Fruit fly (Drosophila melanogaster) whole organism, embryonic: Measurements from ENCODE around the gene CG18649.

Experiments
- BEAF-32 ChIP-seq: fragments of 200-800 bp; sonication (Bioruptor generic); optimal IDR thresholded peaks from 3 replicates; lab custom pipeline; 2017; ENCODE audit warnings: missing biosample characterization, missing genetic modification characterization, mild to moderate bottlenecking, moderate library complexity, missing genetic modification reagents
- CG11247 ChIP-seq: fragments of 200-800 bp; sonication (Bioruptor generic); IDR thresholded peaks from 2 replicates; pipeline ENCODE4 v1.3.6; 2022; ENCODE audit warnings: missing biosample characterization, missing genetic modification characterization
- CG12155 ChIP-seq: fragments of 200-800 bp; sonication (Bioruptor generic); optimal IDR thresholded peaks from 3 replicates; lab custom pipeline; 2016; ENCODE audit warnings: missing biosample characterization, missing genetic modification characterization
- CG12299 ChIP-seq: fragments of 200-800 bp; sonication (Bioruptor generic); optimal IDR thresholded peaks from 2 replicates; lab custom pipeline; 2018; ENCODE audit warnings: missing biosample characterization, mild to moderate bottlenecking, missing genetic modification characterization
- CG13424 ChIP-seq: fragments of 200-800 bp; sonication (Bioruptor generic); optimal IDR thresholded peaks from 2 replicates; lab custom pipeline; 2019; ENCODE audit warnings: missing biosample characterization, mild to moderate bottlenecking, missing genetic modification characterization, moderate library complexity
- CG1603 ChIP-seq: fragments of 200-800 bp; sonication (Bioruptor generic); optimal IDR thresholded peaks from 2 replicates; lab custom pipeline; 2019; ENCODE audit warnings: missing biosample characterization, mild to moderate bottlenecking, missing genetic modification characterization, moderate library complexity
- CG16863 ChIP-seq: fragments of 200-800 bp; sonication (Bioruptor generic); optimal IDR thresholded peaks from 3 replicates; lab custom pipeline; 2016; ENCODE audit warnings: missing biosample characterization, missing genetic modification characterization
- CG17912 ChIP-seq: fragments of 200-800 bp; sonication (Bioruptor generic); optimal IDR thresholded peaks from 2 replicates; lab custom pipeline; 2018; ENCODE audit warnings: missing biosample characterization, mild to moderate bottlenecking, missing genetic modification characterization
- CG2199 ChIP-seq: fragments of 200-800 bp; sonication (Bioruptor generic); IDR thresholded peaks from 3 replicates; pipeline ENCODE4 v1.3.6; 2022; ENCODE audit warnings: missing biosample characterization, missing genetic modification characterization
- CG3163 ChIP-seq: fragments of 200-800 bp; sonication (Bioruptor generic); optimal IDR thresholded peaks from 3 replicates; lab custom pipeline; 2016; ENCODE audit warnings: missing biosample characterization, missing genetic modification characterization
- CG32532 ChIP-seq: fragments of 200-800 bp; sonication (Bioruptor generic); IDR thresholded peaks from 2 replicates; pipeline ENCODE4 v1.3.6; 2022; ENCODE audit warnings: missing biosample characterization, missing genetic modification characterization
- CG32772 ChIP-seq: fragments of 200-800 bp; sonication (Bioruptor generic); IDR thresholded peaks from 2 replicates; pipeline ENCODE4 v1.3.6; 2022; ENCODE audit warnings: missing biosample characterization, missing genetic modification characterization
- CG4328 ChIP-seq: fragments of 200-800 bp; sonication (Bioruptor generic); optimal IDR thresholded peaks from 3 replicates; lab custom pipeline; 2017; ENCODE audit warnings: missing biosample characterization, missing genetic modification reagents, missing genetic modification characterization
- CG6689 ChIP-seq: fragments of 200-800 bp; sonication (Bioruptor generic); IDR thresholded peaks from 2 replicates; pipeline ENCODE4 v1.3.6; 2022; ENCODE audit warnings: missing biosample characterization, missing genetic modification characterization
- CG6791 ChIP-seq: fragments of 200-800 bp; sonication (Bioruptor generic); IDR thresholded peaks from 3 replicates; pipeline ENCODE4 v1.3.6; 2022; ENCODE audit warnings: missing biosample characterization, missing genetic modification characterization; ENCODE audit not compliant: partially characterized antibody
- CG6813 ChIP-seq: fragments of 200-800 bp; sonication (Bioruptor generic); optimal IDR thresholded peaks from 2 replicates; lab custom pipeline; 2017; ENCODE audit warnings: missing biosample characterization, missing genetic modification characterization, mild to moderate bottlenecking, moderate library complexity, missing genetic modification reagents
- CG7786 ChIP-seq: fragments of 200-800 bp; sonication (Bioruptor generic); optimal IDR thresholded peaks from 2 replicates; lab custom pipeline; 2016; ENCODE audit warnings: missing biosample characterization, missing genetic modification characterization
- CG8388 ChIP-seq: fragments of 200-800 bp; sonication (Bioruptor generic); optimal IDR thresholded peaks from 2 replicates; lab custom pipeline; 2019; ENCODE audit warnings: missing biosample characterization, mild to moderate bottlenecking, missing genetic modification characterization, moderate library complexity
- CG8478 ChIP-seq: fragments of >200 bp; optimal IDR thresholded peaks from 2 replicates; lab custom pipeline; 2018
- CG9609 ChIP-seq: fragments of 200-800 bp; sonication (Bioruptor generic); optimal IDR thresholded peaks from 3 replicates; lab custom pipeline; 2016; ENCODE audit warnings: missing biosample characterization, missing genetic modification characterization
- CTCF ChIP-seq: fragments of 200-800 bp; sonication (Bioruptor generic); optimal IDR thresholded peaks from 2 replicates; lab custom pipeline; 2017; ENCODE audit warnings: missing biosample characterization, mild to moderate bottlenecking, missing genetic modification characterization, moderate library complexity
- Dip2 ChIP-seq: fragments of 200-800 bp; sonication (Bioruptor generic); IDR thresholded peaks from 2 replicates; pipeline ENCODE4 v1.3.6; 2022; ENCODE audit warnings: missing biosample characterization, missing genetic modification characterization
- E2f2 ChIP-seq: fragments of 200-800 bp; sonication (Bioruptor generic); IDR thresholded peaks from 2 replicates; pipeline ENCODE4 v1.3.6; 2022; ENCODE audit warnings: missing biosample characterization, missing genetic modification characterization
- Ets65A ChIP-seq: fragments of 200-800 bp; sonication (Bioruptor generic); peaks from one replicate; lab custom pipeline; 2016; ENCODE audit warnings: missing biosample characterization, missing genetic modification characterization
- Hey ChIP-seq: fragments of 200-800 bp; sonication (Bioruptor generic); optimal IDR thresholded peaks from 3 replicates; lab custom pipeline; 2018; ENCODE audit warnings: missing biosample characterization, mild to moderate bottlenecking, missing genetic modification characterization
- Hmx ChIP-seq: fragments of 200-800 bp; sonication (Bioruptor generic); optimal IDR thresholded peaks from 2 replicates; lab custom pipeline; 2016; ENCODE audit warnings: missing biosample characterization, missing genetic modification characterization
- MESR4 ChIP-seq: fragments of 200-800 bp; sonication (Bioruptor generic); optimal IDR thresholded peaks from 2 replicates; lab custom pipeline; 2018; ENCODE audit warnings: missing biosample characterization, mild to moderate bottlenecking, missing genetic modification characterization, moderate library complexity
- Ravus ChIP-seq: fragments of 200-800 bp; sonication (Bioruptor generic); IDR thresholded peaks from 2 replicates; pipeline ENCODE4 v1.3.6; 2022; ENCODE audit warnings: missing biosample characterization, missing genetic modification characterization
- Rfx ChIP-seq: fragments of 200-800 bp; sonication (Bioruptor generic); IDR thresholded peaks from 2 replicates; pipeline ENCODE4 v1.3.6; 2022; ENCODE audit warnings: missing biosample characterization, missing genetic modification characterization
- Rx ChIP-seq: fragments of 200-800 bp; sonication (Bioruptor generic); IDR thresholded peaks from 2 replicates; pipeline ENCODE4 v1.3.6; 2022; ENCODE audit warnings: missing biosample characterization, missing genetic modification characterization
- Taf1 ChIP-seq: fragments of 200-800 bp; sonication (Bioruptor generic); IDR thresholded peaks from 2 replicates; pipeline ENCODE4 v1.3.6; 2022; ENCODE audit warnings: missing biosample characterization, missing genetic modification characterization
- Trl ChIP-seq, 3 experiments: fragments of >200 bp in 2 of 3; fragments of 200-800 bp in 1 of 3; sonication (Bioruptor generic) in 1 of 3; optimal IDR thresholded peaks; 2 replicates in 1 of 3; 3 replicates in 2 of 3; lab custom pipeline; 2016 to 2017; ENCODE audit warnings: missing biosample characterization in 1 of 3, missing genetic modification characterization in 1 of 3
- ato ChIP-seq: fragments of 200-800 bp; sonication (Bioruptor generic); IDR thresholded peaks from 2 replicates; pipeline ENCODE4 v1.3.6; 2022; ENCODE audit warnings: missing biosample characterization, missing genetic modification characterization; ENCODE audit not compliant: partially characterized antibody
- az2 ChIP-seq: fragments of 200-800 bp; sonication (Bioruptor generic); optimal IDR thresholded peaks from 3 replicates; lab custom pipeline; 2016; ENCODE audit warnings: missing biosample characterization, missing genetic modification characterization
- bbx ChIP-seq: fragments of 200-800 bp; sonication (Bioruptor generic); IDR thresholded peaks from 2 replicates; pipeline ENCODE4 v1.3.6; 2022; ENCODE audit warnings: missing biosample characterization, missing genetic modification characterization; ENCODE audit not compliant: partially characterized antibody
- bcd ChIP-seq: fragments of 200-800 bp; sonication (Bioruptor generic); optimal IDR thresholded peaks from 2 replicates; lab custom pipeline; 2017; ENCODE audit warnings: missing biosample characterization, mild to moderate bottlenecking, missing genetic modification characterization
- cato ChIP-seq: fragments of 200-800 bp; sonication (Bioruptor generic); optimal IDR thresholded peaks from 2 replicates; lab custom pipeline; 2016; ENCODE audit warnings: missing biosample characterization, missing genetic modification characterization, borderline replicate concordance
- ci ChIP-seq: fragments of 200-800 bp; sonication (Bioruptor generic); IDR thresholded peaks from 3 replicates; pipeline ENCODE4 v1.3.6; 2022; ENCODE audit warnings: missing biosample characterization, missing genetic modification characterization
- cwo ChIP-seq: fragments of 200-800 bp; sonication (Bioruptor generic); optimal IDR thresholded peaks from 3 replicates; lab custom pipeline; 2017; ENCODE audit warnings: missing biosample characterization, missing genetic modification characterization, mild to moderate bottlenecking, moderate library complexity, missing genetic modification reagents
- disco-r ChIP-seq: fragments of 200-800 bp; sonication (Bioruptor generic); optimal IDR thresholded peaks from 2 replicates; lab custom pipeline; 2016; ENCODE audit warnings: missing biosample characterization, missing genetic modification characterization
- dm ChIP-seq: fragments of 200-800 bp; sonication (Bioruptor generic); optimal IDR thresholded peaks from 3 replicates; lab custom pipeline; 2016; ENCODE audit warnings: missing biosample characterization, missing genetic modification characterization
- hb ChIP-seq: fragments of 200-800 bp; sonication (Bioruptor generic); IDR thresholded peaks from 3 replicates; pipeline ENCODE4 v1.3.6; 2022; ENCODE audit warnings: missing biosample characterization, missing genetic modification characterization; ENCODE audit not compliant: partially characterized antibody
- inv ChIP-seq: fragments of 200-800 bp; sonication (Bioruptor generic); IDR thresholded peaks from 2 replicates; pipeline ENCODE4 v1.3.6; 2022; ENCODE audit warnings: missing biosample characterization, missing genetic modification characterization; ENCODE audit not compliant: partially characterized antibody
- knrl ChIP-seq: fragments of 200-800 bp; sonication (Bioruptor generic); IDR thresholded peaks from 3 replicates; pipeline ENCODE4 v1.3.6; 2022; ENCODE audit warnings: missing biosample characterization, missing genetic modification characterization; ENCODE audit not compliant: partially characterized antibody
- pita ChIP-seq: fragments of 200-800 bp; sonication (Bioruptor generic); optimal IDR thresholded peaks from 2 replicates; lab custom pipeline; 2017; ENCODE audit warnings: missing biosample characterization, mild to moderate bottlenecking, missing genetic modification characterization
- pzg ChIP-seq: fragments of 200-800 bp; sonication (Bioruptor generic); optimal IDR thresholded peaks from 3 replicates; lab custom pipeline; 2018; ENCODE audit warnings: missing biosample characterization, mild to moderate bottlenecking, missing genetic modification characterization, moderate library complexity
- run ChIP-seq: fragments of 200-800 bp; sonication (Bioruptor generic); optimal IDR thresholded peaks from 3 replicates; lab custom pipeline; 2018; ENCODE audit warnings: missing biosample characterization, mild to moderate bottlenecking, missing genetic modification characterization
- stwl ChIP-seq: fragments of 200-800 bp; sonication (Bioruptor generic); optimal IDR thresholded peaks from 3 replicates; lab custom pipeline; 2018; ENCODE audit warnings: missing biosample characterization, mild to moderate bottlenecking, missing genetic modification characterization, moderate library complexity
- sug ChIP-seq: fragments of 200-800 bp; optimal IDR thresholded peaks from 2 replicates; lab custom pipeline; 2019; ENCODE audit warnings: missing biosample characterization, mild to moderate bottlenecking, missing genetic modification characterization, moderate library complexity
- wdn ChIP-seq: fragments of 200-800 bp; sonication (Bioruptor generic); IDR thresholded peaks from 2 replicates; pipeline ENCODE4 v1.3.6; 2022; ENCODE audit warnings: missing biosample characterization, missing genetic modification characterization
- z ChIP-seq: fragments of 200-800 bp; sonication (Bioruptor generic); IDR thresholded peaks from 3 replicates; pipeline ENCODE4 v1.3.6; 2022; ENCODE audit warnings: missing biosample characterization, missing genetic modification characterization

The CG18649 gene

DNA sequence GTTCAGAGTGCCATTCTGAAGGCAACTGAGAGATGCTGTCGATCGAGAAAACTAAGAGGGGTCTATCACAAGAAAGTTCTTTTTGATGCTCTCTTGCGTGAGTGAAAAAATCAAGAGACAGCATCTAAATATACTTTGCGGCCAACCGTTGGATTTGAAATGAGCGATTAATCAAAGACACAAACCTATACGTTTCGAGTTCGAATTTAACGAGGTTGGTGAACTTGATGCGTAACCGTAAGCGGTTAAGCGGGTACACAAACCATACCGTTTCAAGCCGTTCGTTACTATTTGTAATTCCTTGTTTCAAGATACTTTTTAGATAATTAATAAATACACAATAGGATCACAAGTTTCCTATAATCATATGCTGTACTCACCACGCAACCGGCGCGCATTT is 18.2 kb upstream of the CG18649 start (continued):
- TF ChIP-seq CG6813 (GFP tag; lab: Kevin White, UChicago): no peak
- TF ChIP-seq hb (GFP tag; lab: Robert Waterston, UW): no peak
- TF ChIP-seq CG12155 (GFP tag; lab: Kevin White, UChicago): no peak
- no peak for TF ChIP-seq bcd (GFP tag; lab: Kevin White, UChicago)
- peak; percentile 32 to 37 for TF ChIP-seq Trl (optimal IDR thresholded peaks at IDR 0.05; lab: Kevin White, UChicago)
- no peak for TF ChIP-seq Trl (GFP tag; optimal IDR thresholded peaks at IDR 0.05; lab: Kevin White, UChicago)
- peak; percentile 20 for TF ChIP-seq CG1603 (tag; lab: Kevin White, UChicago)
- peak; percentile 17 for TF ChIP-seq BEAF-32
- peak; percentile 77 for TF ChIP-seq CTCF
- TF ChIP-seq Dip2 (GFP tag; lab: Robert Waterston, UW): no peak
- no peak for TF ChIP-seq CG8388 (GFP tag; lab: Kevin White, UChicago)
- TF ChIP-seq Ravus: no peak
- TF ChIP-seq CG16863 (GFP tag; lab: Kevin White, UChicago): no peak
- no peak for TF ChIP-seq CG4328 (GFP tag; lab: Kevin White, UChicago)
- TF ChIP-seq ato (GFP tag; lab: Robert Waterston, UW): 0 out of 2 replicates have a peak, but pooled peaks have one; percentile 46
- TF ChIP-seq bbx (GFP tag; lab: Robert Waterston, UW): peak; percentile 52; the same call in 1 of the 2 replicates
- no peak for TF ChIP-seq CG7786 (GFP tag; lab: Kevin White, UChicago)
- no peak for TF ChIP-seq sug (tag; lab: Kevin White, UChicago)
- TF ChIP-seq CG32772 (GFP tag; lab: Robert Waterston, UW): no peak
- no peak for TF ChIP-seq CG11247
- 0 out of 3 replicates have a peak, but pooled peaks have one; percentile 52 for TF ChIP-seq CG2199 (GFP tag; lab: Robert Waterston, UW)
- TF ChIP-seq CG9609 (GFP tag; lab: Kevin White, UChicago): no peak
- peak; percentile 46 for TF ChIP-seq stwl (tag; lab: Kevin White, UChicago)
- no peak for TF ChIP-seq inv (GFP tag; lab: Robert Waterston, UW)
- TF ChIP-seq Rfx (GFP tag; lab: Robert Waterston, UW): no peak
- no peak for TF ChIP-seq MESR4 (GFP tag; lab: Kevin White, UChicago)
- no peak for TF ChIP-seq CG6689 (GFP tag; lab: Robert Waterston, UW)
- no peak for TF ChIP-seq wdn (GFP tag; lab: Robert Waterston, UW)
- TF ChIP-seq cwo (GFP tag; lab: Kevin White, UChicago): no peak
- no peak for TF ChIP-seq Ets65A (GFP tag; lab: Kevin White, UChicago)
- TF ChIP-seq Taf1: no peak
- TF ChIP-seq CG17912 (GFP tag; lab: Kevin White, UChicago): no peak
- peak; percentile 47; the same call in 1 of the 3 replicates for TF ChIP-seq CG6791 (GFP tag; lab: Robert Waterston, UW)
- TF ChIP-seq CG3163 (GFP tag; lab: Kevin White, UChicago): peak; percentile 74
- no peak for TF ChIP-seq CG8478
- no peak for TF ChIP-seq CG12299 (tag; lab: Kevin White, UChicago)
- TF ChIP-seq Rx (GFP tag; lab: Robert Waterston, UW): no peak
- TF ChIP-seq knrl: 0 out of 3 replicates have a peak, but pooled peaks have one; percentile 26
- TF ChIP-seq az2 (GFP tag; lab: Kevin White, UChicago): no peak
- TF ChIP-seq CG13424 (tag; lab: Kevin White, UChicago): no peak
- no peak for TF ChIP-seq dm
- TF ChIP-seq Hmx (GFP tag; lab: Kevin White, UChicago): no peak
- TF ChIP-seq disco-r: no peak
- TF ChIP-seq ci (GFP tag; lab: Robert Waterston, UW): 0 out of 3 replicates have a peak, but pooled peaks have one; percentile 41
- TF ChIP-seq pzg (GFP tag; lab: Kevin White, UChicago): peak; percentile 11
- TF ChIP-seq z (GFP tag; lab: Robert Waterston, UW): peak; percentile 69; the same call in 1 of the 3 replicates
- no peak for TF ChIP-seq run
- TF ChIP-seq CG32532 (GFP tag; lab: Robert Waterston, UW): 0 out of 2 replicates have a peak, but pooled peaks have one; percentile 10
- TF ChIP-seq pita (GFP tag; lab: Kevin White, UChicago): peak; percentile 67
- TF ChIP-seq cato (GFP tag; lab: Kevin White, UChicago): no peak
- peak; percentile 42; the same call in 1 of the 2 replicates for TF ChIP-seq E2f2
- TF ChIP-seq Hey (tag; lab: Kevin White, UChicago): no peak
